Worm (Caenorhabditis elegans) whole organism, L1 larva: ENCODE results near the gene Y55F3BR.2.

ENCODE experiments used
- C04F5.9 ChIP-seq: sonication (generic microtip); optimal IDR thresholded peaks from 2 replicates; lab custom pipeline; 2016; ENCODE audit warnings: missing genetic modification characterization, missing compliant biosample characterization
- C16A3.4 ChIP-seq: fragments of 150-350 bp; optimal IDR thresholded peaks from 2 replicates; lab custom pipeline; 2014; ENCODE audit warnings: missing biosample characterization, missing genetic modification characterization
- F16B12.6 ChIP-seq: fragments of 150-350 bp; optimal IDR thresholded peaks from 2 replicates; lab custom pipeline; 2014; ENCODE audit warnings: missing biosample characterization, missing genetic modification characterization
- alr-1 ChIP-seq: fragments of 200-800 bp; sonication (Bioruptor generic); optimal IDR thresholded peaks from 2 replicates; lab custom pipeline; 2018; ENCODE audit warnings: borderline replicate concordance, mild to moderate bottlenecking, missing genetic modification characterization, missing compliant biosample characterization
- aly-2 ChIP-seq: fragments of 150-350 bp; optimal IDR thresholded peaks from 2 replicates; lab custom pipeline; 2014; ENCODE audit warnings: missing biosample characterization, missing genetic modification characterization
- ceh-8 ChIP-seq: fragments of 200-800 bp; sonication (Bioruptor generic); optimal IDR thresholded peaks from 2 replicates; lab custom pipeline; 2018; ENCODE audit warnings: mild to moderate bottlenecking, missing genetic modification characterization, moderate library complexity, missing compliant biosample characterization
- ceh-88 ChIP-seq: fragments of 200-800 bp; sonication (Bioruptor generic); IDR thresholded peaks from 2 replicates; pipeline ENCODE4 v1.3.6; 2022; ENCODE audit warnings: missing genetic modification characterization, missing compliant biosample characterization
- ceh-90 ChIP-seq: sonication (generic microtip); optimal IDR thresholded peaks from 2 replicates; lab custom pipeline; 2016; ENCODE audit warnings: missing genetic modification characterization, missing compliant biosample characterization
- dpl-1 ChIP-seq, 3 experiments: fragments of 150-350 bp in 2 of 3; sonication (generic microtip) in 1 of 3; optimal IDR thresholded peaks; 2 replicates each; lab custom pipeline; 2014 to 2017; ENCODE audit warnings: missing biosample characterization in 3 of 3, missing genetic modification characterization in 3 of 3, missing genetic modification reagents in 3 of 3
- efl-1 ChIP-seq, 4 experiments: fragments of 150-350 bp; optimal IDR thresholded peaks in 3 of 4; peaks in 1 of 4; 1 replicate in 1 of 4; 2 replicates in 3 of 4; lab custom pipeline; 2014; ENCODE audit warnings: missing biosample characterization in 2 of 4, missing genetic modification characterization in 2 of 4, missing genetic modification reagents in 2 of 4
- efl-3 ChIP-seq: fragments of 200-800 bp; sonication (Bioruptor generic); optimal IDR thresholded peaks from 2 replicates; lab custom pipeline; 2018; ENCODE audit warnings: mild to moderate bottlenecking, missing genetic modification characterization, missing compliant biosample characterization
- egl-27 ChIP-seq, 2 experiments: fragments of 150-350 bp in 1 of 2; sonication (generic microtip); optimal IDR thresholded peaks; 3 replicates each; lab custom pipeline; 2017 to 2018; ENCODE audit warnings: missing biosample characterization in 2 of 2, missing genetic modification characterization in 2 of 2, missing genetic modification reagents in 2 of 2
- elt-2 ChIP-seq: sonication (generic microtip); optimal IDR thresholded peaks from 2 replicates; lab custom pipeline; 2016; ENCODE audit warnings: missing genetic modification characterization, mild to moderate bottlenecking, inconsistent platforms, missing compliant biosample characterization, missing genetic modification reagents
- elt-3 ChIP-seq, 6 experiments: fragments of 150-350 bp in 1 of 6; sonication (generic microtip); optimal IDR thresholded peaks; 2 replicates each; lab custom pipeline; 2017 to 2018; ENCODE audit warnings: missing biosample characterization in 6 of 6, missing genetic modification characterization in 6 of 6, inconsistent platforms in 1 of 6
- fkh-10 ChIP-seq: sonication (generic microtip); optimal IDR thresholded peaks from 2 replicates; lab custom pipeline; 2017; ENCODE audit warnings: missing biosample characterization, missing genetic modification reagents, missing genetic modification characterization
- fos-1 ChIP-seq: fragments of 150-350 bp; optimal IDR thresholded peaks from 2 replicates; lab custom pipeline; 2014; ENCODE audit warnings: missing biosample characterization, missing genetic modification characterization
- grh-1 ChIP-seq: fragments of 200-800 bp; sonication (Bioruptor generic); IDR thresholded peaks from 2 replicates; pipeline ENCODE4 v1.3.6; 2022; ENCODE audit warnings: missing genetic modification reagents, missing genetic modification characterization, missing compliant biosample characterization
- hpl-2 ChIP-seq: fragments of 150-350 bp; optimal IDR thresholded peaks from 2 replicates; lab custom pipeline; 2014; ENCODE audit warnings: missing biosample characterization, missing genetic modification reagents, missing genetic modification characterization
- irx-1 ChIP-seq: sonication (generic microtip); optimal IDR thresholded peaks from 2 replicates; lab custom pipeline; 2016; ENCODE audit warnings: missing genetic modification characterization, missing compliant biosample characterization
- isw-1 ChIP-seq: fragments of 200-800 bp; sonication (Bioruptor generic); IDR thresholded peaks from 2 replicates; pipeline ENCODE4 v1.3.6; 2022; ENCODE audit warnings: missing genetic modification characterization, missing compliant biosample characterization
- jun-1 ChIP-seq: fragments of 150-350 bp; optimal IDR thresholded peaks from 2 replicates; lab custom pipeline; 2014; ENCODE audit warnings: missing biosample characterization, missing genetic modification reagents, missing genetic modification characterization
- lin-39 ChIP-seq: fragments of 150-350 bp; optimal IDR thresholded peaks from 2 replicates; lab custom pipeline; 2014; ENCODE audit warnings: missing biosample characterization, missing genetic modification reagents, missing genetic modification characterization
- mef-2 ChIP-seq: fragments of 150-350 bp; optimal IDR thresholded peaks from 2 replicates; lab custom pipeline; 2014; ENCODE audit warnings: missing biosample characterization, missing genetic modification characterization
- nhr-11 ChIP-seq: fragments of 150-350 bp; optimal IDR thresholded peaks from 2 replicates; lab custom pipeline; 2014; ENCODE audit warnings: missing biosample characterization, missing genetic modification characterization
- nhr-12 ChIP-seq: sonication (generic microtip); optimal IDR thresholded peaks from 2 replicates; lab custom pipeline; 2017; ENCODE audit warnings: missing biosample characterization, missing genetic modification characterization
- nhr-20 ChIP-seq: sonication (generic microtip); optimal IDR thresholded peaks from 2 replicates; lab custom pipeline; 2016; ENCODE audit warnings: mild to moderate bottlenecking, missing genetic modification characterization, missing compliant biosample characterization
- nhr-28 ChIP-seq: fragments of 150-350 bp; optimal IDR thresholded peaks from 2 replicates; lab custom pipeline; 2014; ENCODE audit warnings: missing biosample characterization, missing genetic modification characterization
- nhr-47 ChIP-seq: sonication (generic microtip); optimal IDR thresholded peaks from 2 replicates; lab custom pipeline; 2016; ENCODE audit warnings: mild to moderate bottlenecking, missing genetic modification characterization, moderate library complexity, missing compliant biosample characterization
- nhr-71 ChIP-seq: sonication (generic microtip); optimal IDR thresholded peaks from 2 replicates; lab custom pipeline; 2016; ENCODE audit warnings: mild to moderate bottlenecking, missing genetic modification characterization, moderate library complexity, missing compliant biosample characterization
- nhr-76 ChIP-seq: sonication (generic microtip); optimal IDR thresholded peaks from 2 replicates; lab custom pipeline; 2017; ENCODE audit warnings: missing biosample characterization, missing genetic modification characterization
- nhr-84 ChIP-seq: sonication (generic microtip); optimal IDR thresholded peaks from 2 replicates; lab custom pipeline; 2017; ENCODE audit warnings: missing biosample characterization, missing genetic modification characterization
- nhr-85 ChIP-seq: sonication (generic microtip); peaks from one replicate; lab custom pipeline; 2016; ENCODE audit warnings: missing genetic modification characterization, inconsistent platforms, missing compliant biosample characterization
- pag-3 ChIP-seq: sonication (generic microtip); optimal IDR thresholded peaks from 2 replicates; lab custom pipeline; 2017; ENCODE audit warnings: missing genetic modification characterization, mild to moderate bottlenecking, missing compliant biosample characterization, antibody characterized with exemption, borderline replicate concordance; ENCODE audit not compliant: insufficient read depth
- pqm-1 ChIP-seq: sonication (generic microtip); optimal IDR thresholded peaks from 3 replicates; lab custom pipeline; 2017; ENCODE audit warnings: missing biosample characterization, missing genetic modification characterization
- rnt-1 ChIP-seq: sonication (generic microtip); optimal IDR thresholded peaks from 2 replicates; lab custom pipeline; 2016; ENCODE audit warnings: mild to moderate bottlenecking, missing genetic modification characterization, moderate library complexity, missing compliant biosample characterization
- snpc-4 ChIP-seq: fragments of 150-350 bp; optimal IDR thresholded peaks from 2 replicates; lab custom pipeline; 2014; ENCODE audit warnings: missing biosample characterization, missing genetic modification characterization
- snu-23 ChIP-seq: sonication (generic microtip); optimal IDR thresholded peaks from 2 replicates; lab custom pipeline; 2016; ENCODE audit warnings: missing genetic modification characterization, missing compliant biosample characterization
- sup-37 ChIP-seq: fragments of 200-800 bp; sonication (Bioruptor generic); optimal IDR thresholded peaks from 2 replicates; lab custom pipeline; 2018; ENCODE audit warnings: mild to moderate bottlenecking, missing genetic modification characterization, missing compliant biosample characterization
- swsn-7 ChIP-seq: sonication (generic microtip); optimal IDR thresholded peaks from 2 replicates; lab custom pipeline; 2016; ENCODE audit warnings: missing genetic modification characterization, missing compliant biosample characterization
- tbx-2 ChIP-seq: sonication (generic microtip); optimal IDR thresholded peaks from 2 replicates; lab custom pipeline; 2016; ENCODE audit warnings: missing genetic modification characterization, missing compliant biosample characterization
- tlp-1 ChIP-seq: fragments of 150-350 bp; optimal IDR thresholded peaks from 2 replicates; lab custom pipeline; 2014; ENCODE audit warnings: missing biosample characterization, missing genetic modification characterization
- unc-30 ChIP-seq: sonication (generic microtip); optimal IDR thresholded peaks from 2 replicates; lab custom pipeline; 2017; ENCODE audit warnings: missing biosample characterization, missing genetic modification characterization
- unc-62 ChIP-seq: fragments of 150-350 bp; optimal IDR thresholded peaks from 2 replicates; lab custom pipeline; 2014; ENCODE audit warnings: missing biosample characterization, missing genetic modification reagents, missing genetic modification characterization
- unc-86 ChIP-seq: sonication (generic microtip); optimal IDR thresholded peaks from 2 replicates; lab custom pipeline; 2016; ENCODE audit warnings: missing genetic modification characterization, missing compliant biosample characterization
- zag-1 ChIP-seq: fragments of 150-350 bp; optimal IDR thresholded peaks from 2 replicates; lab custom pipeline; 2014; ENCODE audit warnings: missing biosample characterization, missing genetic modification characterization
- zip-4 ChIP-seq: fragments of 200-800 bp; sonication (Bioruptor generic); optimal IDR thresholded peaks from 2 replicates; lab custom pipeline; 2018; ENCODE audit warnings: mild to moderate bottlenecking, missing genetic modification characterization, moderate library complexity, missing compliant biosample characterization
- ztf-4 ChIP-seq: fragments of 150-350 bp; optimal IDR thresholded peaks from 2 replicates; lab custom pipeline; 2014; ENCODE audit warnings: missing biosample characterization, missing genetic modification characterization

The Y55F3BR.2 gene

ce11 chrIV:866828-867270, 8.1 kb downstream of the Y55F3BR.2 start (continued):
- TF ChIP-seq isw-1 (GFP tag; lab: Robert Waterston, UW) (no peak), unc-86 (peak; percentile 44), nhr-84 (tag; lab: Kevin White, UChicago) (no peak), nhr-47 (peak; percentile 92), swsn-7 (tag; lab: Kevin White, UChicago) (peak; percentile 86), ceh-8 (GFP tag; lab: Kevin White, UChicago) (peak; percentile 15), snpc-4 (peak; percentile 99), egl-27 (tag; optimal IDR thresholded peaks at IDR 0.05; lab: Kevin White, UChicago) (no peak), nhr-76 (no peak), C04F5.9 (tag; lab: Kevin White, UChicago) (peak; percentile 29), nhr-71 (peak; percentile 90), zip-4 (GFP tag; lab: Kevin White, UChicago) (peak; percentile 58), ceh-88 (peak; percentile 51), pag-3 (tag; lab: Kevin White, UChicago) (peak; percentile 29), efl-3 (GFP tag; lab: Kevin White, UChicago) (peak; percentile 48), C16A3.4 (tag; lab: Kevin White, UChicago) (peak; percentile 10), zag-1 (no peak), irx-1 (tag; lab: Kevin White, UChicago) (peak; percentile 65), F16B12.6 (tag; lab: Kevin White, UChicago) (no peak), fos-1 (tag; lab: Kevin White, UChicago) (peak; percentile 73), dpl-1 (GFP tag; optimal IDR thresholded peaks at IDR 0.05; lab: Kevin White, UChicago) (peak; percentile 65 to 75 (median 72)), hpl-2 (peak; percentile 78), aly-2 (tag; lab: Kevin White, UChicago) (peak; percentile 53), elt-2 (tag; lab: Kevin White, UChicago) (peak; percentile 75), snu-23 (GFP tag; lab: Kevin White, UChicago) (peak; percentile 88), pqm-1 (tag; lab: Kevin White, UChicago) (no peak), lin-39 (tag; lab: Kevin White, UChicago) (peak; percentile 68), nhr-11 (peak; percentile 54), mef-2 (tag; lab: Kevin White, UChicago) (no peak), unc-30 (tag; lab: Kevin White, UChicago) (no peak), ceh-90 (no peak)
- TF ChIP-seq, all 84 proteins: peak for 51

DNA sequence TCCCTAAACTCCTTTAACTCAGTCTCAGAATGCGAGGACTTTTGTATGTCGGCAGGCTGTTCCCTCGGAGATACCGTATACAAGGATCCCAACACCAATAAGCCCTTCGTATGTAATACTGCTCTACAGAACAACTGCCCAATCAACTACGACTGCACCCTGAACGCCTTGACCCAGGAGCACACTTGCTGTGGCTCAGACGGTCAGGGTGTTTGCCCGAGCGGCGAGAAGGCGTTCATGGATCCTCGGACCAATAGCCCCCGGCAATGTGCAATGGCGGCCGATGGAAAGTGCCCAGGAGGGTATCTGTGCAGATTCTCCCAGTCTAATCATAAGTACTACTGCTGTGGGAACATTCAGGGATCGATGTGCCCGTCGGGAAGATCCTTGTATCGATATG, 10.0 kb downstream of the Y55F3BR.2 start:
- no peak for TF ChIP-seq efl-3 (GFP tag; lab: Kevin White, UChicago)

ce11 chrIV:873174-873788, 14.6 kb downstream of the Y55F3BR.2 start:
- TF ChIP-seq jun-1 (tag; lab: Kevin White, UChicago) (no peak), efl-1 (optimal IDR thresholded peaks at IDR 0.05; lab: Kevin White, UChicago) (no peak), efl-1 (GFP tag; optimal IDR thresholded peaks at IDR 0.05 in 1 of 2; lab: Kevin White, UChicago) (peak in 1 of 2 experiments; percentile 28), nhr-85 (peak; percentile 11), pag-3 (tag; lab: Kevin White, UChicago) (no peak), fkh-10 (GFP tag; lab: Kevin White, UChicago) (no peak)

ce11 chrIV:874677-875076, 15.9 kb downstream of the Y55F3BR.2 start, which contains the start of gene Y55F3BR.1:
TSS of gene Y55F3BR.1 (plus strand) at chrIV:874791.
- no peak for TF ChIP-seq zag-1
- no peak for TF ChIP-seq pag-3 (tag; lab: Kevin White, UChicago)
- no peak for TF ChIP-seq tlp-1 (tag; lab: Kevin White, UChicago)
- no peak; the same call in 1 of the 2 replicates for TF ChIP-seq grh-1
- peak; percentile 51 for TF ChIP-seq lin-39 (tag; lab: Kevin White, UChicago)
- no peak for TF ChIP-seq ztf-4 (tag; lab: Kevin White, UChicago)
- no peak for TF ChIP-seq sup-37 (GFP tag; lab: Kevin White, UChicago)
- TF ChIP-seq nhr-12 (tag; lab: Kevin White, UChicago): no peak
- TF ChIP-seq alr-1 (tag; lab: Kevin White, UChicago): no peak
- TF ChIP-seq rnt-1: peak; percentile 79
- TF ChIP-seq nhr-71: peak; percentile 80
- peak; percentile 62 for TF ChIP-seq tbx-2 (tag; lab: Kevin White, UChicago)
- TF ChIP-seq nhr-11: no peak
- TF ChIP-seq unc-62 (GFP tag; lab: Kevin White, UChicago): no peak
- no peak for TF ChIP-seq nhr-28 (tag; lab: Kevin White, UChicago)
- peak in 1 of 6 experiments; percentile 22 for TF ChIP-seq elt-3 (tag; optimal IDR thresholded peaks at IDR 0.05; lab: Kevin White, UChicago)
- TF ChIP-seq nhr-20 (tag; lab: Kevin White, UChicago): peak; percentile 24
